Worm (Caenorhabditis elegans): ENCODE data around the gene F40G12.10.

ce11 chrV:14320730-14321319, 37.5 kb downstream of the F40G12.10 start:
- TF ChIP-seq med-1 (GFP tag; optimal IDR thresholded peaks at IDR 0.05; ENCODE audit: insufficient read depth), result no peak
- no peak for TF ChIP-seq ztf-29 (GFP tag; IDR thresholded peaks at IDR 0.05)
- no peak for TF ChIP-seq T22C8.4 (GFP tag; IDR thresholded peaks at IDR 0.05)

All from whole organism, midembryonic.